Worm (Caenorhabditis elegans) whole organism, young adult: ENCODE data around the gene Y59H11AM.4.

Experiments used
- B0019.2 ChIP-seq: fragments of 200-800 bp; sonication (Bioruptor generic); conservative IDR thresholded peaks from 2 replicates; pipeline ENCODE4 v1.3.6; 2022; ENCODE audit warnings: missing genetic modification reagents, missing genetic modification characterization, missing compliant biosample characterization
- Y53G8AR.9 ChIP-seq: fragments of 200-800 bp; sonication (Bioruptor generic); conservative IDR thresholded peaks from 2 replicates; pipeline ENCODE4 v1.3.6; 2022; ENCODE audit warnings: missing genetic modification reagents, missing genetic modification characterization, missing compliant biosample characterization
- Y67H2A.10 ChIP-seq: fragments of 200-800 bp; sonication (Bioruptor generic); conservative IDR thresholded peaks from 2 replicates; pipeline ENCODE4 v1.3.6; 2022; ENCODE audit warnings: missing genetic modification reagents, missing genetic modification characterization, missing compliant biosample characterization
- ama-1 ChIP-seq, 3 experiments: fragments of 150-350 bp in 1 of 3; sonication (generic microtip) in 2 of 3; optimal IDR thresholded peaks; 2 replicates each; lab custom pipeline; 2014 to 2018; ENCODE audit warnings: missing biosample characterization in 2 of 3, missing genetic modification characterization in 2 of 3, missing genetic modification reagents in 2 of 3
- attf-5 ChIP-seq: fragments of 200-800 bp; sonication (Bioruptor generic); optimal IDR thresholded peaks from 2 replicates; lab custom pipeline; 2018; ENCODE audit warnings: mild to moderate bottlenecking, missing genetic modification characterization, missing compliant biosample characterization
- ceh-58 ChIP-seq: fragments of 200-800 bp; sonication (Bioruptor generic); IDR thresholded peaks from 2 replicates; pipeline ENCODE4 v1.3.6; 2022; ENCODE audit warnings: missing genetic modification characterization, missing compliant biosample characterization
- dpl-1 ChIP-seq: fragments of 150-350 bp; optimal IDR thresholded peaks from 2 replicates; lab custom pipeline; 2014; ENCODE audit warnings: missing biosample characterization, missing genetic modification reagents, missing genetic modification characterization
- fkh-3 ChIP-seq: sonication (generic microtip); optimal IDR thresholded peaks from 2 replicates; lab custom pipeline; 2016; ENCODE audit warnings: mild to moderate bottlenecking, missing genetic modification characterization, missing compliant biosample characterization
- nfya-2 ChIP-seq: fragments of 200-800 bp; sonication (Bioruptor generic); IDR thresholded peaks from 2 replicates; pipeline ENCODE4 v1.3.6; 2022; ENCODE audit warnings: missing genetic modification reagents, missing genetic modification characterization, missing compliant biosample characterization
- snpc-3.4 ChIP-seq: sonication (generic microtip); optimal IDR thresholded peaks from 2 replicates; lab custom pipeline; 2017; ENCODE audit warnings: missing genetic modification characterization, mild to moderate bottlenecking, missing compliant biosample characterization, antibody characterized with exemption, moderate library complexity, missing genotype, missing genetic modification reagents
- snpc-4 ChIP-seq, 5 experiments: fragments of 150-350 bp in 1 of 5; sonication (generic microtip) in 4 of 5; optimal IDR thresholded peaks; 2 replicates each; lab custom pipeline; 2014 to 2018; ENCODE audit warnings: missing genetic modification characterization in 5 of 5, missing biosample characterization in 3 of 5, antibody characterized with exemption in 2 of 5, mild to moderate bottlenecking in 2 of 5, missing compliant biosample characterization in 2 of 5, missing genotype in 2 of 5, moderate library complexity in 2 of 5, missing genetic modification reagents in 1 of 5
- tbx-9 ChIP-seq: sonication (generic microtip); optimal IDR thresholded peaks from 2 replicates; lab custom pipeline; 2016; ENCODE audit warnings: borderline replicate concordance, missing genetic modification characterization, inconsistent platforms, missing compliant biosample characterization

DNA sequence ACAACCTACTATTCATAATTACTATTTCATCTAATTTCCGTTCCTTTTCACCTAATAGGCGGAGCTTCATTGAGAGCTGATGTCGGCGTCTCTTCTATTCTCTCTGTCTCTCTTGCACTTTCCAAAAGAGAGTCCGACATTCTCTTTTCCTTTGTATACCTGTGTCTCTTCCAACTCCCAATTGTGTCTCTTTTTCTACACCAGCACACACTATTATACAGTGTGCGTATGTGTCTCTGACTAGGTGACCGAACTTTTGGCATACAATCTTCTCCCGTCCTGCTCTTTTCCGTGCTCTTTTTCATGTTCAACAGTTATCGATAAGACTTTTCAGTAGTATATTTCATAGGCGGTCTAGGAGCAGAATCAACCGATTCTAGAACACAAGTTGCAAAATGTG, 29.9 kb downstream of the Y59H11AM.4 start:
- TF ChIP-seq nfya-2 (GFP tag; lab: Robert Waterston, UW) (no peak), B0019.2 (GFP tag; lab: Robert Waterston, UW) (no peak), Y67H2A.10 (GFP tag; lab: Robert Waterston, UW) (no peak), tbx-9 (tag; lab: Kevin White, UChicago) (no peak), ama-1 (optimal IDR thresholded peaks at IDR 0.05; lab: Kevin White, UChicago) (no peak), ama-1 (GFP tag; optimal IDR thresholded peaks at IDR 0.05; lab: Kevin White, UChicago) (no peak), attf-5 (GFP tag; lab: Kevin White, UChicago) (no peak), fkh-3 (no peak), snpc-4 (GFP tag; optimal IDR thresholded peaks at IDR 0.05; lab: Kevin White, UChicago) (no peak), snpc-4 (tag; optimal IDR thresholded peaks at IDR 0.05; lab: Kevin White, UChicago) (no peak), snpc-3.4 (tag; lab: Kevin White, UChicago) (no peak), Y53G8AR.9 (GFP tag; lab: Robert Waterston, UW) (no peak), ceh-58 (GFP tag; lab: Robert Waterston, UW) (no peak), dpl-1 (no peak)
